Fruit fly (Drosophila melanogaster) whole organism, embryonic: ENCODE data around the gene eIF3l.

Experiments used
- Aef1 ChIP-seq: fragments of 200-800 bp; sonication (Bioruptor generic); IDR thresholded peaks from 3 replicates; pipeline ENCODE4 v1.3.6; 2022; ENCODE audit warnings: missing biosample characterization, missing genetic modification characterization
- CG10321 ChIP-seq: fragments of 200-800 bp; sonication (Bioruptor generic); IDR thresholded peaks from 2 replicates; pipeline ENCODE4 v1.3.6; 2022; ENCODE audit warnings: missing biosample characterization, missing genetic modification characterization
- CG11560 ChIP-seq: fragments of 200-800 bp; sonication (Bioruptor generic); IDR thresholded peaks from 3 replicates; pipeline ENCODE4 v1.3.6; 2022; ENCODE audit warnings: missing biosample characterization, missing genetic modification characterization
- CG13123 ChIP-seq: fragments of 200-800 bp; sonication (Bioruptor generic); optimal IDR thresholded peaks from 2 replicates; lab custom pipeline; 2016; ENCODE audit warnings: missing biosample characterization, missing genetic modification characterization
- CG14860 ChIP-seq: fragments of 200-800 bp; sonication (Bioruptor generic); IDR thresholded peaks from 3 replicates; pipeline ENCODE4 v1.3.6; 2022; ENCODE audit warnings: missing biosample characterization, missing genetic modification characterization; ENCODE audit not compliant: partially characterized antibody
- CG14965 ChIP-seq: fragments of 200-800 bp; sonication (Bioruptor generic); optimal IDR thresholded peaks from 2 replicates; lab custom pipeline; 2016; ENCODE audit warnings: missing biosample characterization, missing genetic modification characterization, borderline replicate concordance
- CG1529 ChIP-seq: fragments of 200-800 bp; sonication (Bioruptor generic); optimal IDR thresholded peaks from 3 replicates; lab custom pipeline; 2018; ENCODE audit warnings: missing biosample characterization, missing genetic modification characterization
- CG15601 ChIP-seq: fragments of 200-800 bp; sonication (Bioruptor generic); optimal IDR thresholded peaks from 3 replicates; lab custom pipeline; 2019; ENCODE audit warnings: missing biosample characterization, mild to moderate bottlenecking, missing genetic modification characterization, moderate library complexity
- CG1832 ChIP-seq: fragments of 200-800 bp; sonication (Bioruptor generic); optimal IDR thresholded peaks from 2 replicates; lab custom pipeline; 2017; ENCODE audit warnings: missing biosample characterization, mild to moderate bottlenecking, missing genetic modification characterization, inconsistent platforms
- CG18764 ChIP-seq: fragments of 200-800 bp; sonication (Bioruptor generic); optimal IDR thresholded peaks from 3 replicates; lab custom pipeline; 2016; ENCODE audit warnings: missing biosample characterization, missing genetic modification characterization
- CG2129 ChIP-seq: fragments of 200-800 bp; sonication (Bioruptor generic); IDR thresholded peaks from 2 replicates; pipeline ENCODE4 v1.3.6; 2022; ENCODE audit warnings: missing biosample characterization, missing genetic modification characterization; ENCODE audit not compliant: partially characterized antibody
- CG2199 ChIP-seq: fragments of 200-800 bp; sonication (Bioruptor generic); IDR thresholded peaks from 3 replicates; pipeline ENCODE4 v1.3.6; 2022; ENCODE audit warnings: missing biosample characterization, missing genetic modification characterization
- CG2678 ChIP-seq: fragments of 200-800 bp; sonication (Bioruptor generic); optimal IDR thresholded peaks from 3 replicates; lab custom pipeline; 2019; ENCODE audit warnings: missing biosample characterization, mild to moderate bottlenecking, missing genetic modification characterization, moderate library complexity
- CG30431 ChIP-seq: fragments of 200-800 bp; sonication (Bioruptor generic); optimal IDR thresholded peaks from 2 replicates; lab custom pipeline; 2017; ENCODE audit warnings: missing biosample characterization, missing genetic modification characterization
- CG33213 ChIP-seq: fragments of 200-800 bp; sonication (Bioruptor generic); optimal IDR thresholded peaks from 3 replicates; lab custom pipeline; 2016; ENCODE audit warnings: missing biosample characterization, missing genetic modification characterization
- CG33557 ChIP-seq: fragments of 200-800 bp; sonication (Bioruptor generic); optimal IDR thresholded peaks from 2 replicates; lab custom pipeline; 2019; ENCODE audit warnings: missing biosample characterization, mild to moderate bottlenecking, missing genetic modification characterization, moderate library complexity
- CG43689 ChIP-seq: fragments of 200-800 bp; sonication (Bioruptor generic); IDR thresholded peaks from 2 replicates; pipeline ENCODE4 v1.3.6; 2022; ENCODE audit warnings: missing biosample characterization, missing genetic modification characterization
- CG4404 ChIP-seq: fragments of 200-800 bp; sonication (Bioruptor generic); IDR thresholded peaks from 2 replicates; pipeline ENCODE4 v1.3.6; 2022; ENCODE audit warnings: missing biosample characterization, missing genetic modification characterization
- CG5953 ChIP-seq: fragments of 200-800 bp; sonication (Bioruptor generic); IDR thresholded peaks from 2 replicates; pipeline ENCODE4 v1.3.6; 2022; ENCODE audit warnings: missing biosample characterization, missing genetic modification characterization
- CG7372 ChIP-seq: fragments of 200-800 bp; sonication (Bioruptor generic); IDR thresholded peaks from 2 replicates; pipeline ENCODE4 v1.3.6; 2022; ENCODE audit warnings: missing biosample characterization, missing genetic modification characterization
- CG7928 ChIP-seq: fragments of 200-800 bp; sonication (Bioruptor generic); optimal IDR thresholded peaks from 2 replicates; lab custom pipeline; 2017; ENCODE audit warnings: missing biosample characterization, mild to moderate bottlenecking, missing genetic modification characterization
- CG8290 ChIP-seq, 3 experiments: fragments of 200-800 bp; sonication (Bioruptor generic); optimal IDR thresholded peaks; 2 replicates each; lab custom pipeline; 2016 to 2019; ENCODE audit warnings: missing biosample characterization in 3 of 3, missing genetic modification characterization in 3 of 3, mild to moderate bottlenecking in 2 of 3, moderate library complexity in 1 of 3
- Dfd ChIP-seq, 2 experiments: fragments of >200 bp; optimal IDR thresholded peaks; 2 replicates each; lab custom pipeline; 2017; ENCODE audit warnings: missing biosample characterization in 2 of 2, missing genetic modification characterization in 2 of 2
- Fer3 ChIP-seq: fragments of 200-800 bp; sonication (Bioruptor generic); optimal IDR thresholded peaks from 2 replicates; lab custom pipeline; 2018; ENCODE audit warnings: missing biosample characterization, mild to moderate bottlenecking, missing genetic modification characterization, moderate library complexity
- Gug ChIP-seq: fragments of 200-800 bp; sonication (Bioruptor generic); IDR thresholded peaks from 4 replicates; pipeline ENCODE4 v1.3.6; 2022; ENCODE audit warnings: missing biosample characterization, missing genetic modification characterization
- HLHmδ ChIP-seq: fragments of 200-800 bp; sonication (Bioruptor generic); optimal IDR thresholded peaks from 2 replicates; lab custom pipeline; 2018; ENCODE audit warnings: missing biosample characterization, mild to moderate bottlenecking, missing genetic modification characterization, moderate library complexity
- Hr39 ChIP-seq: fragments of >200 bp; optimal IDR thresholded peaks from 2 replicates; lab custom pipeline; 2017
- Nf-YA ChIP-seq: fragments of 200-800 bp; sonication (Bioruptor generic); IDR thresholded peaks from 2 replicates; pipeline ENCODE4 v1.3.6; 2022; ENCODE audit warnings: missing biosample characterization, missing genetic modification characterization
- Nf-YC ChIP-seq: fragments of 200-800 bp; optimal IDR thresholded peaks from 3 replicates; lab custom pipeline; 2019; ENCODE audit warnings: missing biosample characterization, mild to moderate bottlenecking, missing genetic modification characterization, moderate library complexity
- Side ChIP-seq: fragments of 200-800 bp; sonication (Bioruptor generic); optimal IDR thresholded peaks from 2 replicates; lab custom pipeline; 2016; ENCODE audit warnings: missing biosample characterization, missing genetic modification characterization
- Six4 ChIP-seq: fragments of 200-800 bp; sonication (Bioruptor generic); optimal IDR thresholded peaks from 2 replicates; lab custom pipeline; 2016; ENCODE audit warnings: missing biosample characterization, missing genetic modification characterization
- Sry-β ChIP-seq: fragments of 200-800 bp; sonication (Bioruptor generic); optimal IDR thresholded peaks from 2 replicates; lab custom pipeline; 2018; ENCODE audit warnings: missing biosample characterization, mild to moderate bottlenecking, missing genetic modification characterization, moderate library complexity
- Ssrp ChIP-seq: fragments of 200-800 bp; sonication (Bioruptor generic); optimal IDR thresholded peaks from 2 replicates; lab custom pipeline; 2018; ENCODE audit warnings: missing biosample characterization, mild to moderate bottlenecking, missing genetic modification characterization, moderate library complexity
- Xrp1 ChIP-seq: fragments of 200-800 bp; sonication (Bioruptor generic); IDR thresholded peaks from 2 replicates; pipeline ENCODE4 v1.3.6; 2022; ENCODE audit warnings: missing biosample characterization, missing genetic modification characterization
- amos ChIP-seq: fragments of 200-800 bp; sonication (Bioruptor generic); IDR thresholded peaks from 2 replicates; pipeline ENCODE4 v1.3.6; 2022; ENCODE audit warnings: missing biosample characterization, missing genetic modification characterization; ENCODE audit not compliant: partially characterized antibody
- az2 ChIP-seq: fragments of 200-800 bp; sonication (Bioruptor generic); optimal IDR thresholded peaks from 3 replicates; lab custom pipeline; 2016; ENCODE audit warnings: missing biosample characterization, missing genetic modification characterization
- chif ChIP-seq, 2 experiments: fragments of 200-800 bp; sonication (Bioruptor generic); optimal IDR thresholded peaks; 3 replicates each; lab custom pipeline; 2016; ENCODE audit warnings: missing biosample characterization in 2 of 2, missing genetic modification characterization in 2 of 2
- chinmo ChIP-seq: fragments of 200-800 bp; sonication (Bioruptor generic); IDR thresholded peaks from 4 replicates; pipeline ENCODE4 v1.3.6; 2022; ENCODE audit warnings: missing biosample characterization, missing genetic modification characterization; ENCODE audit not compliant: partially characterized antibody
- crp ChIP-seq, 2 experiments: fragments of 200-800 bp; sonication (Bioruptor generic); optimal IDR thresholded peaks; 2 replicates in 1 of 2; 3 replicates in 1 of 2; lab custom pipeline; 2017; ENCODE audit warnings: missing biosample characterization in 2 of 2, missing genetic modification characterization in 2 of 2, mild to moderate bottlenecking in 1 of 2, moderate library complexity in 1 of 2
- ems ChIP-seq: fragments of 200-800 bp; sonication (Bioruptor generic); optimal IDR thresholded peaks from 3 replicates; lab custom pipeline; 2016; ENCODE audit warnings: missing biosample characterization, missing genetic modification characterization
- gce ChIP-seq: fragments of 200-800 bp; sonication (Bioruptor generic); IDR thresholded peaks from 3 replicates; pipeline ENCODE4 v1.3.6; 2022; ENCODE audit warnings: missing biosample characterization, missing genetic modification characterization
- ham ChIP-seq: fragments of 200-800 bp; sonication (Bioruptor generic); IDR thresholded peaks from 2 replicates; pipeline ENCODE4 v1.3.6; 2022; ENCODE audit warnings: missing biosample characterization, missing genetic modification characterization
- nom ChIP-seq: fragments of 200-800 bp; sonication (Bioruptor generic); optimal IDR thresholded peaks from 2 replicates; lab custom pipeline; 2017; ENCODE audit warnings: missing biosample characterization, missing genetic modification characterization, mild to moderate bottlenecking, moderate library complexity, missing genetic modification reagents
- oc ChIP-seq: fragments of 200-800 bp; sonication (Bioruptor generic); optimal IDR thresholded peaks from 2 replicates; lab custom pipeline; 2018; ENCODE audit warnings: missing biosample characterization, mild to moderate bottlenecking, missing genetic modification characterization, moderate library complexity
- onecut ChIP-seq: fragments of 200-800 bp; sonication (Bioruptor generic); IDR thresholded peaks from 2 replicates; pipeline ENCODE4 v1.3.6; 2022; ENCODE audit warnings: missing biosample characterization, missing genetic modification characterization
- rib ChIP-seq: fragments of 200-800 bp; sonication (Bioruptor generic); IDR thresholded peaks from 2 replicates; pipeline ENCODE4 v1.3.6; 2022; ENCODE audit warnings: missing biosample characterization, missing genetic modification characterization
- salm ChIP-seq: fragments of 200-800 bp; sonication (Bioruptor generic); optimal IDR thresholded peaks from 2 replicates; lab custom pipeline; 2018; ENCODE audit warnings: missing biosample characterization, mild to moderate bottlenecking, missing genetic modification characterization
- seq ChIP-seq: fragments of 200-800 bp; sonication (Bioruptor generic); IDR thresholded peaks from 2 replicates; pipeline ENCODE4 v1.3.6; 2022; ENCODE audit warnings: missing biosample characterization, missing genetic modification characterization
- sima ChIP-seq: fragments of 200-800 bp; sonication (Bioruptor generic); optimal IDR thresholded peaks from 2 replicates; lab custom pipeline; 2016; ENCODE audit warnings: missing biosample characterization, missing genetic modification characterization
- vvl ChIP-seq: fragments of 200-800 bp; sonication (Bioruptor generic); IDR thresholded peaks from 2 replicates; pipeline ENCODE4 v1.3.6; 2022; ENCODE audit warnings: missing biosample characterization, missing genetic modification characterization
- zfh2 ChIP-seq: fragments of 200-800 bp; sonication (Bioruptor generic); optimal IDR thresholded peaks from 2 replicates; lab custom pipeline; 2016; ENCODE audit warnings: missing biosample characterization, missing genetic modification characterization

The eIF3l gene

dm6 chr3L:12136630-12137029, 9.3 kb downstream of the eIF3l start, which contains the start of the genes CG5645 and Atg12:
Gene CG5645 (minus strand): TSS chr3L:12136706.
Gene Atg12 (plus strand): TSS chr3L:12136967.
- TF ChIP-seq Gug (GFP tag; lab: Robert Waterston, UW): 0 out of 4 replicates have a peak, but pooled peaks have one; percentile 14
- TF ChIP-seq ems: no peak
- TF ChIP-seq CG5953 (GFP tag; lab: Robert Waterston, UW): no peak
- peak; percentile 78 for TF ChIP-seq amos (GFP tag; lab: Robert Waterston, UW)
- TF ChIP-seq CG4404 (GFP tag; lab: Robert Waterston, UW): no peak
- TF ChIP-seq nom (GFP tag; lab: Kevin White, UChicago): peak; percentile 21
- peak; percentile 7 for TF ChIP-seq CG33557 (GFP tag; lab: Kevin White, UChicago)
- no peak for TF ChIP-seq CG13123
- TF ChIP-seq Xrp1: peak; percentile 69
- peak; percentile 58 for TF ChIP-seq CG18764
- peak; percentile 73 for TF ChIP-seq CG2129
- peak; percentile 21 for TF ChIP-seq zfh2 (GFP tag; lab: Kevin White, UChicago)
- no peak for TF ChIP-seq Side
- no peak for TF ChIP-seq Aef1 (GFP tag; lab: Robert Waterston, UW)
- peak in 1 of 2 experiments; percentile 2 for TF ChIP-seq crp (GFP tag; optimal IDR thresholded peaks at IDR 0.05; lab: Kevin White, UChicago)
- TF ChIP-seq Ssrp (tag; lab: Kevin White, UChicago): no peak
- TF ChIP-seq rib: no peak
- TF ChIP-seq CG10321 (GFP tag; lab: Robert Waterston, UW): no peak
- no peak for TF ChIP-seq CG2199 (GFP tag; lab: Robert Waterston, UW)
- no peak for TF ChIP-seq CG14965 (GFP tag; lab: Kevin White, UChicago)
- no peak for TF ChIP-seq gce (GFP tag; lab: Robert Waterston, UW)
- TF ChIP-seq CG7372 (GFP tag; lab: Robert Waterston, UW): no peak; the same call in 1 of the 2 replicates
- TF ChIP-seq CG7928: no peak
- TF ChIP-seq Dfd (GFP tag; optimal IDR thresholded peaks at IDR 0.05; lab: Kevin White, UChicago): no peak
- TF ChIP-seq salm (tag; lab: Kevin White, UChicago): no peak
- peak; percentile 17 for TF ChIP-seq Sry-β (GFP tag; lab: Kevin White, UChicago)
- peak; percentile 21; the same call in 1 of the 2 replicates for TF ChIP-seq Nf-YA (GFP tag; lab: Robert Waterston, UW)
- TF ChIP-seq chif (GFP tag; optimal IDR thresholded peaks at IDR 0.05; lab: Kevin White, UChicago): peak in 1 of 2 experiments; percentile 1
- no peak for TF ChIP-seq CG11560 (tag; lab: Robert Waterston, UW)
- TF ChIP-seq CG30431: no peak
- peak; percentile 59 for TF ChIP-seq Nf-YC (tag; lab: Kevin White, UChicago)
- TF ChIP-seq Six4 (GFP tag; lab: Kevin White, UChicago): peak; percentile 68
- no peak for TF ChIP-seq chinmo (GFP tag; lab: Robert Waterston, UW)
- TF ChIP-seq ham (GFP tag; lab: Robert Waterston, UW): no peak
- peak; percentile 46 for TF ChIP-seq CG2678 (tag; lab: Kevin White, UChicago)
- TF ChIP-seq CG14860 (GFP tag; lab: Robert Waterston, UW): peak; percentile 80
- TF ChIP-seq Fer3 (tag; lab: Kevin White, UChicago): peak; percentile 64
- no peak for TF ChIP-seq Hr39 (lab: Kevin White, UChicago)
- 0 out of 2 replicates have a peak, but pooled peaks have one; percentile 16 for TF ChIP-seq seq (GFP tag; lab: Robert Waterston, UW)
- no peak for TF ChIP-seq onecut (GFP tag; lab: Robert Waterston, UW)
- TF ChIP-seq CG8290 (GFP tag; optimal IDR thresholded peaks at IDR 0.05; lab: Kevin White, UChicago): no peak
- no peak for TF ChIP-seq CG8290 (tag; optimal IDR thresholded peaks at IDR 0.05; lab: Kevin White, UChicago)
- no peak for TF ChIP-seq CG33213 (GFP tag; lab: Kevin White, UChicago)
- TF ChIP-seq vvl (GFP tag; lab: Robert Waterston, UW): peak; percentile 89
- no peak for TF ChIP-seq sima (GFP tag; lab: Kevin White, UChicago)
- peak; percentile 16 for TF ChIP-seq CG15601 (tag; lab: Kevin White, UChicago)
- TF ChIP-seq CG1832: no peak
- TF ChIP-seq HLHmδ (GFP tag; lab: Kevin White, UChicago): no peak
- no peak for TF ChIP-seq CG1529
- TF ChIP-seq CG43689 (GFP tag; lab: Robert Waterston, UW): no peak
- TF ChIP-seq az2 (GFP tag; lab: Kevin White, UChicago): peak; percentile 49
- no peak for TF ChIP-seq oc (tag; lab: Kevin White, UChicago)
